Worm (Caenorhabditis elegans) whole organism, early embryonic: Measurements from ENCODE around the gene ZK470.14.

ENCODE experiments used
- F13C5.2 ChIP-seq: sonication (generic microtip); optimal IDR thresholded peaks from 2 replicates; lab custom pipeline; 2017; ENCODE audit warnings: mild to moderate bottlenecking, missing genetic modification characterization, inconsistent platforms, missing compliant biosample characterization
- ama-1 ChIP-seq: fragments of 150-350 bp; optimal IDR thresholded peaks from 2 replicates; lab custom pipeline; 2014
- ceh-13 ChIP-seq: fragments of 200-800 bp; sonication (Bioruptor generic); optimal IDR thresholded peaks from 2 replicates; lab custom pipeline; 2018; ENCODE audit warnings: mild to moderate bottlenecking, missing genetic modification characterization, missing compliant biosample characterization
- ceh-36 ChIP-seq: sonication (generic microtip); optimal IDR thresholded peaks from 2 replicates; lab custom pipeline; 2016; ENCODE audit warnings: missing genetic modification characterization, inconsistent platforms, missing compliant biosample characterization
- ets-7 ChIP-seq: sonication (generic microtip); optimal IDR thresholded peaks from 2 replicates; lab custom pipeline; 2016; ENCODE audit warnings: missing genotype, missing genetic modification characterization, missing compliant biosample characterization
- flt-1 ChIP-seq: fragments of 200-800 bp; sonication (Bioruptor generic); IDR thresholded peaks from 2 replicates; pipeline ENCODE4 v1.3.6; 2022; ENCODE audit warnings: missing genetic modification characterization, missing compliant biosample characterization
- hmbx-1 ChIP-seq: sonication (generic microtip); optimal IDR thresholded peaks from 2 replicates; lab custom pipeline; 2016; ENCODE audit warnings: mild to moderate bottlenecking, missing genetic modification characterization, missing compliant biosample characterization
- hmg-4 ChIP-seq: fragments of 200-800 bp; sonication (Bioruptor generic); optimal IDR thresholded peaks from 2 replicates; lab custom pipeline; 2018; ENCODE audit warnings: mild to moderate bottlenecking, missing genetic modification characterization, missing compliant biosample characterization
- pes-1 ChIP-seq: fragments of 200-800 bp; sonication (Bioruptor generic); IDR thresholded peaks from 2 replicates; pipeline ENCODE4 v1.3.6; 2022; ENCODE audit warnings: missing genetic modification reagents, missing genetic modification characterization, missing compliant biosample characterization
- scrt-1 ChIP-seq: fragments of 200-800 bp; sonication (Bioruptor generic); IDR thresholded peaks from 2 replicates; pipeline ENCODE4 v1.3.6; 2022; ENCODE audit warnings: missing genetic modification characterization, missing compliant biosample characterization
- tbx-11 ChIP-seq: fragments of 200-800 bp; sonication (Bioruptor generic); IDR thresholded peaks from 2 replicates; pipeline ENCODE4 v1.3.6; 2022; ENCODE audit warnings: missing genetic modification characterization, missing compliant biosample characterization
- tra-4 ChIP-seq: sonication (generic microtip); optimal IDR thresholded peaks from 2 replicates; lab custom pipeline; 2017; ENCODE audit warnings: missing genetic modification characterization, missing compliant biosample characterization

DNA sequence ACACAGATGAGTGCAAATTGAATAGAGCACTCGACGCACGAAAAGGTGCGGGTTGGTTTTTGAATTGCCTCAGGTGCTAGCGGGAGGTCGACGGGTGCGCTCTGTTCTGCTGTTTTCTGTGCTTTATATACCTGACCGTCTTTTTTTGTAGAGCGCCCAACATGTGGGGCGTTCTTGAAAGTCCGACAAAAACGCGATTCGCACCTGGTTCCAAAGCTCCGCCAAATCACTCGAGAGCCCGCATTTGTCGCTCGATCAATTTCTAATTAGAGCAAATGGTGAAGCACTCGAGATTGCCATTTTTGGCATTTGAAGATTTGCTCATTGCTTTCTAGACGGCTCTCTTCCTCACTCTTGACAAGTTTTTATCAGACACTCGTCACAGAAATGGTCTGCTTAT lies 10.1 kb downstream of the ZK470.14 start, which contains the start of gene ZK470.6:
- no peak for TF ChIP-seq ceh-13
- no peak for TF ChIP-seq ets-7 (tag; lab: Kevin White, UChicago)
- no peak for TF ChIP-seq ceh-36 (tag; lab: Kevin White, UChicago)
- no peak for TF ChIP-seq ama-1 (lab: Kevin White, UChicago)
- no peak for TF ChIP-seq hmg-4 (GFP tag; lab: Kevin White, UChicago)
- TF ChIP-seq flt-1 (GFP tag; lab: Robert Waterston, UW) = no peak
- TF ChIP-seq tra-4 (tag; lab: Kevin White, UChicago) = no peak
- TF ChIP-seq pes-1 (GFP tag; lab: Robert Waterston, UW) = no peak
- TF ChIP-seq F13C5.2 (tag; lab: Kevin White, UChicago) = no peak
- TF ChIP-seq tbx-11 (GFP tag; lab: Robert Waterston, UW) = no peak
- TF ChIP-seq hmbx-1 (tag; lab: Kevin White, UChicago) = no peak
- no peak for TF ChIP-seq scrt-1 (GFP tag; lab: Robert Waterston, UW)
